Fruit fly (Drosophila melanogaster) whole organism, prepupa: ENCODE measurements around the gene CG15544.

Source experiments
- Blimp-1 ChIP-seq: fragments of 200-800 bp; sonication (Bioruptor generic); optimal IDR thresholded peaks from 3 replicates; lab custom pipeline; 2017; ENCODE audit warnings: missing biosample characterization, missing genetic modification characterization, mild to moderate bottlenecking, moderate library complexity, missing genetic modification reagents
- CG10631 ChIP-seq: fragments of 200-800 bp; sonication (Bioruptor generic); optimal IDR thresholded peaks from 2 replicates; lab custom pipeline; 2016; ENCODE audit warnings: missing biosample characterization, missing genetic modification characterization
- CG10669 ChIP-seq: fragments of 200-800 bp; sonication (Bioruptor generic); optimal IDR thresholded peaks from 3 replicates; lab custom pipeline; 2018; ENCODE audit warnings: missing biosample characterization, mild to moderate bottlenecking, missing genetic modification characterization, moderate library complexity
- CG11294 ChIP-seq: fragments of 200-800 bp; sonication (Bioruptor generic); IDR thresholded peaks from 2 replicates; pipeline ENCODE4 v1.3.6; 2022; ENCODE audit warnings: missing biosample characterization, missing genetic modification characterization
- CG11762 ChIP-seq: fragments of 200-800 bp; sonication (Bioruptor generic); optimal IDR thresholded peaks from 3 replicates; lab custom pipeline; 2016; ENCODE audit warnings: missing biosample characterization, missing genetic modification characterization; ENCODE audit not compliant: insufficient read depth
- CG15336 ChIP-seq: fragments of 200-800 bp; sonication (Bioruptor generic); IDR thresholded peaks from 2 replicates; pipeline ENCODE4 v1.3.6; 2022; ENCODE audit warnings: missing biosample characterization, missing genetic modification characterization
- CG1621 ChIP-seq: fragments of 200-800 bp; sonication (Bioruptor generic); optimal IDR thresholded peaks from 3 replicates; lab custom pipeline; 2018; ENCODE audit warnings: missing biosample characterization, mild to moderate bottlenecking, missing genetic modification characterization
- CG16779 ChIP-seq: fragments of 200-800 bp; sonication (Bioruptor generic); optimal IDR thresholded peaks from 3 replicates; lab custom pipeline; 2017; ENCODE audit warnings: missing biosample characterization, mild to moderate bottlenecking, missing genetic modification characterization
- CG31627 ChIP-seq: fragments of 200-800 bp; sonication (Bioruptor generic); optimal IDR thresholded peaks from 3 replicates; lab custom pipeline; 2016; ENCODE audit warnings: missing biosample characterization, missing genetic modification characterization
- CG32006 ChIP-seq: fragments of 200-800 bp; sonication (Bioruptor generic); optimal IDR thresholded peaks from 3 replicates; lab custom pipeline; 2017; ENCODE audit warnings: missing biosample characterization, mild to moderate bottlenecking, missing genetic modification characterization
- CG34406 ChIP-seq: fragments of 200-800 bp; sonication (Bioruptor generic); optimal IDR thresholded peaks from 3 replicates; lab custom pipeline; 2016; ENCODE audit warnings: missing biosample characterization, missing genetic modification characterization
- CG3919 ChIP-seq: fragments of 200-800 bp; sonication (Bioruptor generic); optimal IDR thresholded peaks from 3 replicates; lab custom pipeline; 2016; ENCODE audit warnings: missing biosample characterization, missing genetic modification characterization
- CG4318 ChIP-seq: fragments of 200-800 bp; sonication (Bioruptor generic); optimal IDR thresholded peaks from 3 replicates; lab custom pipeline; 2017; ENCODE audit warnings: missing biosample characterization, mild to moderate bottlenecking, missing genetic modification characterization
- CG6163 ChIP-seq: fragments of 200-800 bp; sonication (Bioruptor generic); IDR thresholded peaks from 3 replicates; pipeline ENCODE4 v1.3.6; 2022; ENCODE audit warnings: missing biosample characterization, missing genetic modification characterization
- CG6276 ChIP-seq: fragments of 200-800 bp; sonication (Bioruptor generic); optimal IDR thresholded peaks from 2 replicates; lab custom pipeline; 2017; ENCODE audit warnings: missing biosample characterization, mild to moderate bottlenecking, missing genetic modification characterization
- CG6792 ChIP-seq: fragments of 200-800 bp; sonication (Bioruptor generic); optimal IDR thresholded peaks from 3 replicates; lab custom pipeline; 2016; ENCODE audit warnings: missing biosample characterization, missing genetic modification characterization
- CG6808 ChIP-seq: fragments of 200-800 bp; sonication (Bioruptor generic); optimal IDR thresholded peaks from 3 replicates; lab custom pipeline; 2017; ENCODE audit warnings: missing biosample characterization, missing genetic modification characterization, mild to moderate bottlenecking, moderate library complexity, missing genetic modification reagents
- CG6854 ChIP-seq: fragments of 200-800 bp; sonication (Bioruptor generic); optimal IDR thresholded peaks from 2 replicates; lab custom pipeline; 2017; ENCODE audit warnings: missing biosample characterization, mild to moderate bottlenecking, missing genetic modification characterization
- CG7368 ChIP-seq: fragments of 200-800 bp; sonication (Bioruptor generic); optimal IDR thresholded peaks from 3 replicates; lab custom pipeline; 2016; ENCODE audit warnings: missing biosample characterization, missing genetic modification characterization
- CG8119 ChIP-seq: fragments of 200-800 bp; sonication (Bioruptor generic); IDR thresholded peaks from 3 replicates; pipeline ENCODE4 v1.3.6; 2022; ENCODE audit warnings: missing biosample characterization, missing genetic modification characterization
- CG8319 ChIP-seq: fragments of 200-800 bp; sonication (Bioruptor generic); optimal IDR thresholded peaks from 3 replicates; lab custom pipeline; 2016; ENCODE audit warnings: missing biosample characterization, missing genetic modification characterization
- CG9139 ChIP-seq: fragments of 200-800 bp; sonication (Bioruptor generic); optimal IDR thresholded peaks from 3 replicates; lab custom pipeline; 2017; ENCODE audit warnings: missing biosample characterization, mild to moderate bottlenecking, missing genetic modification characterization
- Eip75B ChIP-seq: fragments of 200-800 bp; sonication (Bioruptor generic); optimal IDR thresholded peaks from 3 replicates; lab custom pipeline; 2016; ENCODE audit warnings: missing biosample characterization, missing genetic modification characterization
- Eip78C ChIP-seq: fragments of 200-800 bp; sonication (Bioruptor generic); peaks from one replicate; lab custom pipeline; 2016; ENCODE audit warnings: missing biosample characterization, missing genetic modification characterization
- Eip93F ChIP-seq: fragments of 200-800 bp; sonication (Bioruptor generic); optimal IDR thresholded peaks from 2 replicates; lab custom pipeline; 2016; ENCODE audit warnings: missing biosample characterization, mild to moderate bottlenecking, missing genetic modification characterization
- Ets21C ChIP-seq: fragments of 200-800 bp; sonication (Bioruptor generic); optimal IDR thresholded peaks from 3 replicates; lab custom pipeline; 2016; ENCODE audit warnings: missing biosample characterization, missing genetic modification characterization
- Ets96B ChIP-seq: fragments of 200-800 bp; optimal IDR thresholded peaks from 2 replicates; lab custom pipeline; 2019; ENCODE audit warnings: missing biosample characterization, mild to moderate bottlenecking, missing genetic modification characterization, moderate library complexity
- Gug ChIP-seq: fragments of 200-800 bp; sonication (Bioruptor generic); IDR thresholded peaks from 2 replicates; pipeline ENCODE4 v1.3.6; 2022; ENCODE audit warnings: missing biosample characterization, missing genetic modification characterization
- Hr38 ChIP-seq: sonication (Bioruptor generic); optimal IDR thresholded peaks from 2 replicates; lab custom pipeline; 2016; ENCODE audit warnings: missing biosample characterization, missing genetic modification characterization
- Hr39 ChIP-seq: fragments of 200-800 bp; sonication (Bioruptor generic); optimal IDR thresholded peaks from 2 replicates; lab custom pipeline; 2016; ENCODE audit warnings: missing biosample characterization, missing genetic modification characterization
- Hr4 ChIP-seq: fragments of 200-800 bp; sonication (Bioruptor generic); optimal IDR thresholded peaks from 3 replicates; lab custom pipeline; 2016; ENCODE audit warnings: missing biosample characterization, missing genetic modification characterization
- Lpt ChIP-seq: fragments of 200-800 bp; sonication (Bioruptor generic); optimal IDR thresholded peaks from 3 replicates; lab custom pipeline; 2016; ENCODE audit warnings: missing biosample characterization, missing genetic modification characterization
- Met ChIP-seq: fragments of 200-800 bp; sonication (Bioruptor generic); optimal IDR thresholded peaks from 3 replicates; lab custom pipeline; 2016; ENCODE audit warnings: missing biosample characterization, missing genetic modification characterization
- OdsH ChIP-seq: fragments of 200-800 bp; sonication (Bioruptor generic); optimal IDR thresholded peaks from 3 replicates; lab custom pipeline; 2016; ENCODE audit warnings: missing biosample characterization, missing genetic modification characterization
- Smox ChIP-seq: fragments of 200-800 bp; sonication (Bioruptor generic); optimal IDR thresholded peaks from 3 replicates; lab custom pipeline; 2016; ENCODE audit warnings: missing biosample characterization, missing genetic modification characterization
- Sox14 ChIP-seq: fragments of 200-800 bp; sonication (Bioruptor generic); optimal IDR thresholded peaks from 3 replicates; lab custom pipeline; 2016; ENCODE audit warnings: missing biosample characterization, missing genetic modification characterization
- Sox15 ChIP-seq: fragments of 200-800 bp; sonication (Bioruptor generic); optimal IDR thresholded peaks from 3 replicates; lab custom pipeline; 2016; ENCODE audit warnings: missing biosample characterization, missing genetic modification characterization
- acj6 ChIP-seq: fragments of 200-800 bp; sonication (Bioruptor generic); optimal IDR thresholded peaks from 3 replicates; lab custom pipeline; 2016; ENCODE audit warnings: missing biosample characterization, missing genetic modification characterization
- cyc ChIP-seq: fragments of 200-800 bp; sonication (Bioruptor generic); optimal IDR thresholded peaks from 3 replicates; lab custom pipeline; 2016; ENCODE audit warnings: missing biosample characterization, missing genetic modification characterization
- dac ChIP-seq: fragments of 200-800 bp; sonication (Bioruptor generic); optimal IDR thresholded peaks from 2 replicates; lab custom pipeline; 2017; ENCODE audit warnings: missing biosample characterization, mild to moderate bottlenecking, missing genetic modification characterization
- dsx ChIP-seq: fragments of 200-800 bp; optimal IDR thresholded peaks from 3 replicates; lab custom pipeline; 2019; ENCODE audit warnings: missing biosample characterization, mild to moderate bottlenecking, missing genetic modification characterization, moderate library complexity; ENCODE audit not compliant: poor library complexity, severe bottlenecking
- eg ChIP-seq: fragments of 200-800 bp; sonication (Bioruptor generic); IDR thresholded peaks from 3 replicates; pipeline ENCODE4 v1.3.6; 2022; ENCODE audit warnings: missing biosample characterization, missing genetic modification characterization
- esn ChIP-seq: fragments of 200-800 bp; sonication (Bioruptor generic); optimal IDR thresholded peaks from 2 replicates; lab custom pipeline; 2016; ENCODE audit warnings: missing biosample characterization, mild to moderate bottlenecking, missing genetic modification characterization, moderate library complexity
- fd59A ChIP-seq: fragments of 200-800 bp; sonication (Bioruptor generic); optimal IDR thresholded peaks from 2 replicates; lab custom pipeline; 2017; ENCODE audit warnings: missing biosample characterization, mild to moderate bottlenecking, missing genetic modification characterization, missing genetic modification reagents
- fd85E ChIP-seq: fragments of 200-800 bp; sonication (Bioruptor generic); optimal IDR thresholded peaks from 3 replicates; lab custom pipeline; 2016; ENCODE audit warnings: missing biosample characterization, missing genetic modification characterization
- fkh ChIP-seq: fragments of 200-800 bp; sonication (Bioruptor generic); optimal IDR thresholded peaks from 3 replicates; lab custom pipeline; 2017; ENCODE audit warnings: missing biosample characterization, mild to moderate bottlenecking, missing genetic modification characterization, moderate library complexity
- net ChIP-seq: fragments of 200-800 bp; sonication (Bioruptor generic); optimal IDR thresholded peaks from 3 replicates; lab custom pipeline; 2016; ENCODE audit warnings: missing biosample characterization, missing genetic modification characterization
- spab ChIP-seq: fragments of 200-800 bp; sonication (Bioruptor generic); optimal IDR thresholded peaks from 2 replicates; lab custom pipeline; 2017; ENCODE audit warnings: missing biosample characterization, mild to moderate bottlenecking, missing genetic modification characterization, missing genetic modification reagents
- ss ChIP-seq, 2 experiments: fragments of 200-800 bp; sonication (Bioruptor generic); optimal IDR thresholded peaks; 2 replicates in 1 of 2; 3 replicates in 1 of 2; lab custom pipeline; 2017 to 2018; ENCODE audit warnings: mild to moderate bottlenecking in 2 of 2, missing biosample characterization in 2 of 2, missing genetic modification characterization in 2 of 2, moderate library complexity in 1 of 2
- svp ChIP-seq: fragments of 200-800 bp; sonication (Bioruptor generic); peaks from one replicate; lab custom pipeline; 2016; ENCODE audit warnings: missing biosample characterization, missing genetic modification characterization
- topi ChIP-seq: fragments of 200-800 bp; sonication (Bioruptor generic); optimal IDR thresholded peaks from 3 replicates; lab custom pipeline; 2016; ENCODE audit warnings: missing biosample characterization, missing genetic modification characterization
- vri ChIP-seq: fragments of 200-800 bp; sonication (Bioruptor generic); optimal IDR thresholded peaks from 3 replicates; lab custom pipeline; 2016; ENCODE audit warnings: missing biosample characterization, mild to moderate bottlenecking, missing genetic modification characterization

CG15544 gene

DNA sequence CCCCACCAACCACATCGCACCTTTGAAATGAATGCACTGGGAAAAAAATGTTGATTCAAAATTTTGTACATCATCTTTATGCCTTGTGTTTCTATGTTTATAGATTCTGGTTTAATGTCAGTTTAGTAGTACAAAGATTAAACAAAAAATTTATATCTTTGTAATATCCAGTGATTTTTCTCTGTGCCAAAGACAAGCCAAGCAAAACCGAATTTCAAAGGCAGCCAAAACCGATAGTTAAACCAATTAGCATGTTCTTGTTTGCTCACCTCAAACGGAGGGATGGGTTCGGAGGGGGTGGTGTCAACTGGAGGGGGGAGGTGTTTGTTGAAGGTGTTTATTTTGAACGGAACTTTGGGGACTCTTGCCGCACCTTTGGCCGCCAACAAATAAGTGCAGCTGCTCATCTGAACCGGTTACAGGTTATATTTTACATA, 13.7 kb upstream of the CG15544 start:
- TF ChIP-seq Gug (GFP tag; lab: Robert Waterston, UW) (peak; percentile 83), CG11762 (GFP tag; lab: Kevin White, UChicago) (peak; percentile 74), CG32006 (GFP tag; lab: Kevin White, UChicago) (peak; percentile 80), Eip75B (peak; percentile 79), CG4318 (GFP tag; lab: Kevin White, UChicago) (peak; percentile 49), Blimp-1 (GFP tag; lab: Kevin White, UChicago) (peak; percentile 50), vri (GFP tag; lab: Kevin White, UChicago) (peak; percentile 8), CG8319 (GFP tag; lab: Kevin White, UChicago) (peak; percentile 75), Ets96B (tag; lab: Kevin White, UChicago) (peak; percentile 73), CG11294 (peak; percentile 48), CG6792 (GFP tag; lab: Kevin White, UChicago) (peak; percentile 82), CG1621 (tag; lab: Kevin White, UChicago) (peak; percentile 53), CG6276 (GFP tag; lab: Kevin White, UChicago) (peak; percentile 69), Eip78C (peak; percentile 96), Ets21C (GFP tag; lab: Kevin White, UChicago) (peak; percentile 82), CG7368 (GFP tag; lab: Kevin White, UChicago) (peak; percentile 81), CG9139 (peak; percentile 34), Sox15 (GFP tag; lab: Kevin White, UChicago) (peak; percentile 53), Hr4 (GFP tag; lab: Kevin White, UChicago) (peak; percentile 83), CG16779 (peak; percentile 18), CG6163 (GFP tag; lab: Robert Waterston, UW) (peak; percentile 91), CG10631 (peak; percentile 73), fd59A (peak; percentile 35), spab (GFP tag; lab: Kevin White, UChicago) (peak; percentile 56), dsx (peak; percentile 64), dac (GFP tag; lab: Kevin White, UChicago) (peak; percentile 41), ss (GFP tag; optimal IDR thresholded peaks at IDR 0.05; lab: Kevin White, UChicago) (peak; percentile 66 to 73), CG6808 (GFP tag; lab: Kevin White, UChicago) (peak; percentile 9), Eip93F (GFP tag; lab: Kevin White, UChicago) (peak; percentile 43), Hr38 (GFP tag; lab: Kevin White, UChicago) (no peak), CG6854 (GFP tag; lab: Kevin White, UChicago) (peak; percentile 76), CG15336 (GFP tag; lab: Robert Waterston, UW) (peak; percentile 86), Sox14 (GFP tag; lab: Kevin White, UChicago) (peak; percentile 77), CG34406 (GFP tag; lab: Kevin White, UChicago) (peak; percentile 77), acj6 (GFP tag; lab: Kevin White, UChicago) (peak; percentile 80), svp (peak; percentile 93), CG3919 (GFP tag; lab: Kevin White, UChicago) (peak; percentile 85), esn (peak; percentile 89), OdsH (GFP tag; lab: Kevin White, UChicago) (peak; percentile 80), cyc (GFP tag; lab: Kevin White, UChicago) (peak; percentile 90), Smox (peak; percentile 77), topi (GFP tag; lab: Kevin White, UChicago) (peak; percentile 92), CG10669 (peak; percentile 63), net (peak; percentile 69), eg (GFP tag; lab: Robert Waterston, UW) (peak; percentile 92), fd85E (GFP tag; lab: Kevin White, UChicago) (peak; percentile 59), Hr39 (GFP tag; lab: Kevin White, UChicago) (peak; percentile 84), Lpt (GFP tag; lab: Kevin White, UChicago) (peak; percentile 63), CG8119 (GFP tag; lab: Robert Waterston, UW) (peak; percentile 83), CG31627 (GFP tag; lab: Kevin White, UChicago) (peak; percentile 81), fkh (GFP tag; lab: Kevin White, UChicago) (peak; percentile 97), Met (GFP tag; lab: Kevin White, UChicago) (peak; percentile 80)
